Fruit fly (Drosophila melanogaster) whole organism, embryonic: ENCODE data around the gene Cpr73D.

Source experiments
- ATbp ChIP-seq: fragments of 200-800 bp; sonication (Bioruptor generic); optimal IDR thresholded peaks from 2 replicates; lab custom pipeline; 2017; ENCODE audit warnings: missing biosample characterization, mild to moderate bottlenecking, missing genetic modification characterization, missing genetic modification reagents
- Bgb ChIP-seq: fragments of 200-800 bp; sonication (Bioruptor generic); IDR thresholded peaks from 2 replicates; pipeline ENCODE4 v1.3.6; 2022; ENCODE audit warnings: missing biosample characterization, missing genetic modification characterization; ENCODE audit not compliant: partially characterized antibody
- CG10209 ChIP-seq: fragments of 200-800 bp; sonication (Bioruptor generic); optimal IDR thresholded peaks from 3 replicates; lab custom pipeline; 2017; ENCODE audit warnings: missing biosample characterization, mild to moderate bottlenecking, missing genetic modification characterization, missing genetic modification reagents
- CG11085 ChIP-seq: fragments of 200-800 bp; sonication (Bioruptor generic); IDR thresholded peaks from 2 replicates; pipeline ENCODE4 v1.3.6; 2022; ENCODE audit warnings: missing biosample characterization, missing genetic modification characterization
- CG12071 ChIP-seq: fragments of 200-800 bp; sonication (Bioruptor generic); optimal IDR thresholded peaks from 3 replicates; lab custom pipeline; 2018; ENCODE audit warnings: missing biosample characterization, mild to moderate bottlenecking, missing genetic modification characterization
- CG13775 ChIP-seq: fragments of 200-800 bp; sonication (Bioruptor generic); optimal IDR thresholded peaks from 3 replicates; lab custom pipeline; 2017; ENCODE audit warnings: missing biosample characterization, mild to moderate bottlenecking, missing genetic modification characterization
- CG14710 ChIP-seq: fragments of 200-800 bp; sonication (Bioruptor generic); optimal IDR thresholded peaks from 3 replicates; lab custom pipeline; 2019; ENCODE audit warnings: missing biosample characterization, mild to moderate bottlenecking, missing genetic modification characterization, moderate library complexity
- CG14965 ChIP-seq: fragments of 200-800 bp; sonication (Bioruptor generic); optimal IDR thresholded peaks from 2 replicates; lab custom pipeline; 2016; ENCODE audit warnings: missing biosample characterization, missing genetic modification characterization, borderline replicate concordance
- CG15011 ChIP-seq: fragments of 200-800 bp; sonication (Bioruptor generic); optimal IDR thresholded peaks from 3 replicates; lab custom pipeline; 2018; ENCODE audit warnings: missing biosample characterization, mild to moderate bottlenecking, missing genetic modification characterization
- CG17829 ChIP-seq: fragments of 200-800 bp; optimal IDR thresholded peaks from 2 replicates; lab custom pipeline; 2019; ENCODE audit warnings: missing biosample characterization, mild to moderate bottlenecking, missing genetic modification characterization, moderate library complexity
- CG18011 ChIP-seq: fragments of 200-800 bp; sonication (Bioruptor generic); optimal IDR thresholded peaks from 2 replicates; lab custom pipeline; 2017; ENCODE audit warnings: missing biosample characterization, missing genetic modification characterization, mild to moderate bottlenecking, moderate library complexity, missing genotype
- CG30403 ChIP-seq: fragments of 200-800 bp; sonication (Bioruptor generic); optimal IDR thresholded peaks from 3 replicates; lab custom pipeline; 2016; ENCODE audit warnings: missing biosample characterization, missing genetic modification characterization
- CG32772 ChIP-seq: fragments of 200-800 bp; sonication (Bioruptor generic); IDR thresholded peaks from 2 replicates; pipeline ENCODE4 v1.3.6; 2022; ENCODE audit warnings: missing biosample characterization, missing genetic modification characterization
- CG4617 ChIP-seq: fragments of 200-800 bp; sonication (Bioruptor generic); optimal IDR thresholded peaks from 3 replicates; lab custom pipeline; 2016; ENCODE audit warnings: missing biosample characterization, missing genetic modification characterization, borderline replicate concordance
- CG6175 ChIP-seq: fragments of 200-800 bp; sonication (Bioruptor generic); IDR thresholded peaks from 3 replicates; pipeline ENCODE4 v1.3.6; 2022; ENCODE audit warnings: missing biosample characterization, missing genetic modification characterization
- CG9817 ChIP-seq: fragments of 200-800 bp; sonication (Bioruptor generic); optimal IDR thresholded peaks from 2 replicates; lab custom pipeline; 2018; ENCODE audit warnings: missing biosample characterization, mild to moderate bottlenecking, missing genetic modification characterization, moderate library complexity
- Camta ChIP-seq: fragments of 200-800 bp; sonication (Bioruptor generic); optimal IDR thresholded peaks from 2 replicates; lab custom pipeline; 2016; ENCODE audit warnings: missing biosample characterization, missing genetic modification characterization
- Dfd ChIP-seq, 2 experiments: fragments of >200 bp; optimal IDR thresholded peaks; 2 replicates each; lab custom pipeline; 2017; ENCODE audit warnings: missing biosample characterization in 2 of 2, missing genetic modification characterization in 2 of 2
- Drgx ChIP-seq: fragments of 200-800 bp; sonication (Bioruptor generic); IDR thresholded peaks from 2 replicates; pipeline ENCODE4 v1.3.6; 2022; ENCODE audit warnings: missing biosample characterization, missing genetic modification characterization
- Fer2 ChIP-seq: fragments of 200-800 bp; sonication (Bioruptor generic); optimal IDR thresholded peaks from 2 replicates; lab custom pipeline; 2018; ENCODE audit warnings: missing biosample characterization, mild to moderate bottlenecking, missing genetic modification characterization, moderate library complexity
- Fer3 ChIP-seq: fragments of 200-800 bp; sonication (Bioruptor generic); optimal IDR thresholded peaks from 2 replicates; lab custom pipeline; 2018; ENCODE audit warnings: missing biosample characterization, mild to moderate bottlenecking, missing genetic modification characterization, moderate library complexity
- Gsc ChIP-seq: fragments of 200-800 bp; sonication (Bioruptor generic); IDR thresholded peaks from 2 replicates; pipeline ENCODE4 v1.3.6; 2022; ENCODE audit warnings: missing biosample characterization, missing genetic modification characterization
- HmgD ChIP-seq: fragments of 200-800 bp; sonication (Bioruptor generic); optimal IDR thresholded peaks from 3 replicates; lab custom pipeline; 2016; ENCODE audit warnings: missing biosample characterization, missing genetic modification characterization
- Hmx ChIP-seq: fragments of 200-800 bp; sonication (Bioruptor generic); optimal IDR thresholded peaks from 2 replicates; lab custom pipeline; 2016; ENCODE audit warnings: missing biosample characterization, missing genetic modification characterization
- Ravus ChIP-seq: fragments of 200-800 bp; sonication (Bioruptor generic); IDR thresholded peaks from 2 replicates; pipeline ENCODE4 v1.3.6; 2022; ENCODE audit warnings: missing biosample characterization, missing genetic modification characterization
- Rfx ChIP-seq: fragments of 200-800 bp; sonication (Bioruptor generic); IDR thresholded peaks from 2 replicates; pipeline ENCODE4 v1.3.6; 2022; ENCODE audit warnings: missing biosample characterization, missing genetic modification characterization
- Scr ChIP-seq: fragments of 200-800 bp; sonication (Bioruptor generic); IDR thresholded peaks from 2 replicates; pipeline ENCODE4 v1.3.6; 2022; ENCODE audit warnings: missing biosample characterization, missing genetic modification characterization; ENCODE audit not compliant: partially characterized antibody
- TFAM ChIP-seq: fragments of 200-800 bp; sonication (Bioruptor generic); optimal IDR thresholded peaks from 2 replicates; lab custom pipeline; 2017; ENCODE audit warnings: missing biosample characterization, missing genetic modification characterization, inconsistent platforms
- Xbp1 ChIP-seq: fragments of 200-800 bp; sonication (Bioruptor generic); optimal IDR thresholded peaks from 3 replicates; lab custom pipeline; 2016; ENCODE audit warnings: missing biosample characterization, mild to moderate bottlenecking, missing genetic modification characterization
- al ChIP-seq: fragments of 200-800 bp; sonication (Bioruptor generic); IDR thresholded peaks from 2 replicates; pipeline ENCODE4 v1.3.6; 2022; ENCODE audit warnings: missing biosample characterization, missing genetic modification characterization
- ara ChIP-seq: fragments of 200-800 bp; sonication (Bioruptor generic); IDR thresholded peaks from 2 replicates; pipeline ENCODE4 v1.3.6; 2022; ENCODE audit warnings: missing biosample characterization, missing genetic modification characterization
- esg ChIP-seq: fragments of 200-800 bp; sonication (Bioruptor generic); conservative IDR thresholded peaks from 2 replicates; pipeline ENCODE4 v1.3.6; 2022; ENCODE audit warnings: missing biosample characterization, missing genetic modification characterization
- gce ChIP-seq: fragments of 200-800 bp; sonication (Bioruptor generic); IDR thresholded peaks from 3 replicates; pipeline ENCODE4 v1.3.6; 2022; ENCODE audit warnings: missing biosample characterization, missing genetic modification characterization
- grn ChIP-seq: fragments of 200-800 bp; sonication (Bioruptor generic); optimal IDR thresholded peaks from 3 replicates; lab custom pipeline; 2017; ENCODE audit warnings: missing biosample characterization, missing genetic modification characterization
- gt ChIP-seq: fragments of 200-800 bp; sonication (Bioruptor generic); IDR thresholded peaks from 2 replicates; pipeline ENCODE4 v1.3.6; 2022; ENCODE audit warnings: missing biosample characterization, missing genetic modification characterization
- her ChIP-seq: fragments of 200-800 bp; sonication (Bioruptor generic); optimal IDR thresholded peaks from 2 replicates; lab custom pipeline; 2016; ENCODE audit warnings: missing biosample characterization, missing genetic modification characterization
- klu ChIP-seq: fragments of 200-800 bp; sonication (Bioruptor generic); IDR thresholded peaks from 2 replicates; pipeline ENCODE4 v1.3.6; 2022; ENCODE audit warnings: missing biosample characterization, missing genetic modification characterization
- mld ChIP-seq: fragments of 200-800 bp; sonication (Bioruptor generic); IDR thresholded peaks from 3 replicates; pipeline ENCODE4 v1.3.6; 2022; ENCODE audit warnings: missing biosample characterization, missing genetic modification characterization; ENCODE audit not compliant: partially characterized antibody
- nau ChIP-seq: fragments of 200-800 bp; sonication (Bioruptor generic); optimal IDR thresholded peaks from 3 replicates; lab custom pipeline; 2017; ENCODE audit warnings: missing biosample characterization, mild to moderate bottlenecking, missing genetic modification characterization, missing genetic modification reagents
- peb ChIP-seq: fragments of 200-800 bp; sonication (Bioruptor generic); IDR thresholded peaks from 2 replicates; pipeline ENCODE4 v1.3.6; 2022; ENCODE audit warnings: missing biosample characterization, missing genetic modification characterization
- pita ChIP-seq: fragments of 200-800 bp; sonication (Bioruptor generic); optimal IDR thresholded peaks from 2 replicates; lab custom pipeline; 2017; ENCODE audit warnings: missing biosample characterization, mild to moderate bottlenecking, missing genetic modification characterization
- repo ChIP-seq: fragments of 200-800 bp; sonication (Bioruptor generic); optimal IDR thresholded peaks from 2 replicates; lab custom pipeline; 2016; ENCODE audit warnings: missing biosample characterization, missing genetic modification characterization
- sc ChIP-seq, 3 experiments: fragments of >200 bp in 2 of 3; fragments of 200-800 bp in 1 of 3; sonication (Bioruptor generic) in 1 of 3; optimal IDR thresholded peaks; 2 replicates in 2 of 3; 3 replicates in 1 of 3; lab custom pipeline; 2017; ENCODE audit warnings: mild to moderate bottlenecking in 1 of 3, missing biosample characterization in 1 of 3, missing genetic modification characterization in 1 of 3, missing genetic modification reagents in 1 of 3
- shn ChIP-seq: fragments of 200-800 bp; sonication (Bioruptor generic); optimal IDR thresholded peaks from 3 replicates; lab custom pipeline; 2016; ENCODE audit warnings: missing biosample characterization, missing genetic modification characterization
- sim ChIP-seq: fragments of 200-800 bp; sonication (Bioruptor generic); IDR thresholded peaks from 2 replicates; pipeline ENCODE4 v1.3.6; 2022; ENCODE audit warnings: missing biosample characterization, missing genetic modification characterization
- sqz ChIP-seq: fragments of 200-800 bp; sonication (Bioruptor generic); optimal IDR thresholded peaks from 3 replicates; lab custom pipeline; 2018; ENCODE audit warnings: missing biosample characterization, mild to moderate bottlenecking, missing genetic modification characterization
- sug ChIP-seq: fragments of 200-800 bp; optimal IDR thresholded peaks from 2 replicates; lab custom pipeline; 2019; ENCODE audit warnings: missing biosample characterization, mild to moderate bottlenecking, missing genetic modification characterization, moderate library complexity
- unpg ChIP-seq: fragments of 200-800 bp; sonication (Bioruptor generic); optimal IDR thresholded peaks from 3 replicates; lab custom pipeline; 2018; ENCODE audit warnings: missing biosample characterization, mild to moderate bottlenecking, missing genetic modification characterization, moderate library complexity
- usp ChIP-seq: fragments of >200 bp; optimal IDR thresholded peaks from 2 replicates; lab custom pipeline; 2017; ENCODE audit warnings: missing biosample characterization, missing genetic modification characterization

Gene Cpr73D

dm6 chr3L:17004218-17004759 lies 46.8 kb upstream of the Cpr73D start (continued):
- TF ChIP-seq Fer3 (tag; lab: Kevin White, UChicago) (peak; percentile 75), Xbp1 (GFP tag; lab: Kevin White, UChicago) (peak; percentile 84), Rfx (GFP tag; lab: Robert Waterston, UW) (peak; percentile 87), usp (no peak), Fer2 (tag; lab: Kevin White, UChicago) (no peak), CG11085 (GFP tag; lab: Robert Waterston, UW) (peak; percentile 61), Camta (GFP tag; lab: Kevin White, UChicago) (peak; percentile 90), CG18011 (GFP tag; lab: Kevin White, UChicago) (peak; percentile 59), gce (peak; percentile 60; the same call in 1 of the 3 replicates), CG14710 (tag; lab: Kevin White, UChicago) (peak; percentile 63), mld (GFP tag; lab: Robert Waterston, UW) (no peak), grn (peak; percentile 49), CG17829 (tag; lab: Kevin White, UChicago) (peak; percentile 85), CG12071 (GFP tag; lab: Kevin White, UChicago) (peak; percentile 72), sug (peak; percentile 59), CG6175 (GFP tag; lab: Robert Waterston, UW) (peak; percentile 64; the same call in 1 of the 3 replicates), CG15011 (peak; percentile 85), Hmx (GFP tag; lab: Kevin White, UChicago) (peak; percentile 25), TFAM (no peak), CG30403 (GFP tag; lab: Kevin White, UChicago) (peak; percentile 93), sim (peak; percentile 50; the same call in 1 of the 2 replicates), al (peak; percentile 91), sc (optimal IDR thresholded peaks at IDR 0.05; lab: Kevin White, UChicago) (no peak), sc (GFP tag; optimal IDR thresholded peaks at IDR 0.05; lab: Kevin White, UChicago) (peak; percentile 57), CG4617 (GFP tag; lab: Kevin White, UChicago) (peak; percentile 48), Dfd (GFP tag; optimal IDR thresholded peaks at IDR 0.05; lab: Kevin White, UChicago) (no peak), Drgx (GFP tag; lab: Robert Waterston, UW) (peak; percentile 73), CG9817 (peak; percentile 86), CG32772 (GFP tag; lab: Robert Waterston, UW) (peak; percentile 78), repo (GFP tag; lab: Kevin White, UChicago) (peak; percentile 89), gt (GFP tag; lab: Robert Waterston, UW) (peak; percentile 29; the same call in 1 of the 2 replicates), unpg (GFP tag; lab: Kevin White, UChicago) (peak; percentile 88), sqz (peak; percentile 36), CG14965 (GFP tag; lab: Kevin White, UChicago) (peak; percentile 56), Ravus (peak; percentile 61), esg (GFP tag; lab: Robert Waterston, UW) (peak; percentile 92), ATbp (peak; percentile 70), HmgD (peak; percentile 78), her (GFP tag; lab: Kevin White, UChicago) (peak; percentile 87), Gsc (GFP tag; lab: Robert Waterston, UW) (peak; percentile 62), CG13775 (GFP tag; lab: Kevin White, UChicago) (peak; percentile 80), klu (peak; percentile 79), ara (GFP tag; lab: Robert Waterston, UW) (peak; percentile 31; the same call in 1 of the 2 replicates), Scr (GFP tag; lab: Robert Waterston, UW) (no peak), pita (no peak), shn (GFP tag; lab: Kevin White, UChicago) (peak; percentile 92), CG10209 (GFP tag; lab: Kevin White, UChicago) (peak; percentile 88), nau (GFP tag; lab: Kevin White, UChicago) (peak; percentile 69), Bgb (GFP tag; lab: Robert Waterston, UW) (no peak), peb (peak; percentile 72; the same call in 1 of the 2 replicates)
